Fruit fly (Drosophila melanogaster) whole organism, embryonic: ENCODE results near the gene CG10343.

ENCODE experiments used
- Bdp1 ChIP-seq: fragments of 200-800 bp; sonication (Bioruptor generic); optimal IDR thresholded peaks from 3 replicates; lab custom pipeline; 2016; ENCODE audit warnings: missing biosample characterization, missing genetic modification characterization
- CG10366 ChIP-seq: fragments of 200-800 bp; sonication (Bioruptor generic); IDR thresholded peaks from 2 replicates; pipeline ENCODE4 v1.3.6; 2022; ENCODE audit warnings: missing biosample characterization, missing genetic modification characterization
- CG10462 ChIP-seq: fragments of 200-800 bp; sonication (Bioruptor generic); optimal IDR thresholded peaks from 2 replicates; lab custom pipeline; 2016; ENCODE audit warnings: missing biosample characterization, missing genetic modification characterization
- CG10654 ChIP-seq: fragments of 200-800 bp; sonication (Bioruptor generic); optimal IDR thresholded peaks from 2 replicates; lab custom pipeline; 2016; ENCODE audit warnings: missing biosample characterization, missing genetic modification characterization
- CG10979 ChIP-seq: fragments of 200-800 bp; sonication (Bioruptor generic); optimal IDR thresholded peaks from 2 replicates; lab custom pipeline; 2018; ENCODE audit warnings: missing biosample characterization, mild to moderate bottlenecking, missing genetic modification characterization, moderate library complexity
- CG13624 ChIP-seq: fragments of 200-800 bp; sonication (Bioruptor generic); optimal IDR thresholded peaks from 2 replicates; lab custom pipeline; 2016; ENCODE audit warnings: missing biosample characterization, missing genetic modification characterization
- CG14710 ChIP-seq: fragments of 200-800 bp; sonication (Bioruptor generic); optimal IDR thresholded peaks from 3 replicates; lab custom pipeline; 2019; ENCODE audit warnings: missing biosample characterization, mild to moderate bottlenecking, missing genetic modification characterization, moderate library complexity
- CG1529 ChIP-seq: fragments of 200-800 bp; sonication (Bioruptor generic); optimal IDR thresholded peaks from 3 replicates; lab custom pipeline; 2018; ENCODE audit warnings: missing biosample characterization, missing genetic modification characterization
- CG15601 ChIP-seq: fragments of 200-800 bp; sonication (Bioruptor generic); optimal IDR thresholded peaks from 3 replicates; lab custom pipeline; 2019; ENCODE audit warnings: missing biosample characterization, mild to moderate bottlenecking, missing genetic modification characterization, moderate library complexity
- CG1603 ChIP-seq: fragments of 200-800 bp; sonication (Bioruptor generic); optimal IDR thresholded peaks from 2 replicates; lab custom pipeline; 2019; ENCODE audit warnings: missing biosample characterization, mild to moderate bottlenecking, missing genetic modification characterization, moderate library complexity
- CG16813 ChIP-seq: fragments of 200-800 bp; sonication (Bioruptor generic); IDR thresholded peaks from 3 replicates; pipeline ENCODE4 v1.3.6; 2022; ENCODE audit warnings: missing biosample characterization, missing genetic modification characterization; ENCODE audit not compliant: partially characterized antibody
- CG17361 ChIP-seq: fragments of 200-800 bp; sonication (Bioruptor generic); IDR thresholded peaks from 3 replicates; pipeline ENCODE4 v1.3.6; 2022; ENCODE audit warnings: missing biosample characterization, missing genetic modification characterization
- CG17912 ChIP-seq: fragments of 200-800 bp; sonication (Bioruptor generic); optimal IDR thresholded peaks from 2 replicates; lab custom pipeline; 2018; ENCODE audit warnings: missing biosample characterization, mild to moderate bottlenecking, missing genetic modification characterization
- CG1832 ChIP-seq: fragments of 200-800 bp; sonication (Bioruptor generic); optimal IDR thresholded peaks from 2 replicates; lab custom pipeline; 2017; ENCODE audit warnings: missing biosample characterization, mild to moderate bottlenecking, missing genetic modification characterization, inconsistent platforms
- CG18619 ChIP-seq: fragments of 200-800 bp; sonication (Bioruptor generic); optimal IDR thresholded peaks from 3 replicates; lab custom pipeline; 2017; ENCODE audit warnings: missing biosample characterization, mild to moderate bottlenecking, missing genetic modification characterization
- CG30431 ChIP-seq: fragments of 200-800 bp; sonication (Bioruptor generic); optimal IDR thresholded peaks from 2 replicates; lab custom pipeline; 2017; ENCODE audit warnings: missing biosample characterization, missing genetic modification characterization
- CG3065 ChIP-seq: fragments of 200-800 bp; sonication (Bioruptor generic); optimal IDR thresholded peaks from 2 replicates; lab custom pipeline; 2016; ENCODE audit warnings: missing biosample characterization, missing genetic modification characterization
- CG31388 ChIP-seq: fragments of 200-800 bp; sonication (Bioruptor generic); optimal IDR thresholded peaks from 2 replicates; lab custom pipeline; 2016; ENCODE audit warnings: missing biosample characterization, missing genetic modification characterization
- CG34376 ChIP-seq: fragments of 200-800 bp; sonication (Bioruptor generic); optimal IDR thresholded peaks from 2 replicates; lab custom pipeline; 2018; ENCODE audit warnings: missing biosample characterization, mild to moderate bottlenecking, missing genetic modification characterization
- CG3838 ChIP-seq: fragments of 200-800 bp; sonication (Bioruptor generic); optimal IDR thresholded peaks from 3 replicates; lab custom pipeline; 2016; ENCODE audit warnings: missing biosample characterization, missing genetic modification characterization
- CG43689 ChIP-seq: fragments of 200-800 bp; sonication (Bioruptor generic); IDR thresholded peaks from 2 replicates; pipeline ENCODE4 v1.3.6; 2022; ENCODE audit warnings: missing biosample characterization, missing genetic modification characterization
- CG4820 ChIP-seq: fragments of 200-800 bp; sonication (Bioruptor generic); optimal IDR thresholded peaks from 3 replicates; lab custom pipeline; 2016; ENCODE audit warnings: missing biosample characterization, missing genetic modification characterization
- CG7357 ChIP-seq: fragments of 200-800 bp; sonication (Bioruptor generic); IDR thresholded peaks from 3 replicates; pipeline ENCODE4 v1.3.6; 2022; ENCODE audit warnings: missing biosample characterization, missing genetic modification characterization
- CG7963 ChIP-seq: fragments of 200-800 bp; sonication (Bioruptor generic); IDR thresholded peaks from 3 replicates; pipeline ENCODE4 v1.3.6; 2022; ENCODE audit warnings: missing biosample characterization, missing genetic modification characterization; ENCODE audit not compliant: partially characterized antibody
- CG8290 ChIP-seq, 3 experiments: fragments of 200-800 bp; sonication (Bioruptor generic); optimal IDR thresholded peaks; 2 replicates each; lab custom pipeline; 2016 to 2019; ENCODE audit warnings: missing biosample characterization in 3 of 3, missing genetic modification characterization in 3 of 3, mild to moderate bottlenecking in 2 of 3, moderate library complexity in 1 of 3
- Doc2 ChIP-seq: fragments of 200-800 bp; sonication (Bioruptor generic); IDR thresholded peaks from 2 replicates; pipeline ENCODE4 v1.3.6; 2022; ENCODE audit warnings: missing biosample characterization, missing genetic modification characterization
- Dp ChIP-seq: fragments of 200-800 bp; sonication (Bioruptor generic); optimal IDR thresholded peaks from 2 replicates; lab custom pipeline; 2018; ENCODE audit warnings: missing biosample characterization, mild to moderate bottlenecking, missing genetic modification characterization, moderate library complexity
- Drgx ChIP-seq: fragments of 200-800 bp; sonication (Bioruptor generic); IDR thresholded peaks from 2 replicates; pipeline ENCODE4 v1.3.6; 2022; ENCODE audit warnings: missing biosample characterization, missing genetic modification characterization
- ERR ChIP-seq: fragments of 200-800 bp; sonication (Bioruptor generic); optimal IDR thresholded peaks from 2 replicates; lab custom pipeline; 2016; ENCODE audit warnings: missing biosample characterization, missing genetic modification characterization
- Ets97D ChIP-seq: fragments of 200-800 bp; sonication (Bioruptor generic); optimal IDR thresholded peaks from 3 replicates; lab custom pipeline; 2016; ENCODE audit warnings: missing biosample characterization, missing genetic modification characterization
- Gug ChIP-seq: fragments of 200-800 bp; sonication (Bioruptor generic); IDR thresholded peaks from 4 replicates; pipeline ENCODE4 v1.3.6; 2022; ENCODE audit warnings: missing biosample characterization, missing genetic modification characterization
- Max ChIP-seq: fragments of 200-800 bp; sonication (Bioruptor generic); optimal IDR thresholded peaks from 2 replicates; lab custom pipeline; 2016; ENCODE audit warnings: missing biosample characterization, mild to moderate bottlenecking, missing genetic modification characterization
- NFAT ChIP-seq: fragments of 200-800 bp; sonication (Bioruptor generic); IDR thresholded peaks from 2 replicates; pipeline ENCODE4 v1.3.6; 2022; ENCODE audit warnings: missing biosample characterization, missing genetic modification characterization
- Rx ChIP-seq: fragments of 200-800 bp; sonication (Bioruptor generic); IDR thresholded peaks from 2 replicates; pipeline ENCODE4 v1.3.6; 2022; ENCODE audit warnings: missing biosample characterization, missing genetic modification characterization
- Usf ChIP-seq: fragments of 200-800 bp; sonication (Bioruptor generic); optimal IDR thresholded peaks from 2 replicates; lab custom pipeline; 2017; ENCODE audit warnings: missing genotype, missing biosample characterization, missing genetic modification characterization
- abd-A ChIP-seq: fragments of 200-800 bp; sonication (Bioruptor generic); optimal IDR thresholded peaks from 3 replicates; lab custom pipeline; 2019; ENCODE audit warnings: missing biosample characterization, mild to moderate bottlenecking, missing genetic modification characterization, moderate library complexity
- ac ChIP-seq: fragments of 200-800 bp; sonication (Bioruptor generic); optimal IDR thresholded peaks from 3 replicates; lab custom pipeline; 2017; ENCODE audit warnings: missing biosample characterization, mild to moderate bottlenecking, missing genetic modification characterization
- bcd ChIP-seq: fragments of 200-800 bp; sonication (Bioruptor generic); optimal IDR thresholded peaks from 2 replicates; lab custom pipeline; 2017; ENCODE audit warnings: missing biosample characterization, mild to moderate bottlenecking, missing genetic modification characterization
- cg ChIP-seq: fragments of 200-800 bp; sonication (Bioruptor generic); optimal IDR thresholded peaks from 3 replicates; lab custom pipeline; 2019; ENCODE audit warnings: missing biosample characterization, mild to moderate bottlenecking, missing genetic modification characterization, moderate library complexity
- corto ChIP-seq: fragments of 200-800 bp; sonication (Bioruptor generic); optimal IDR thresholded peaks from 2 replicates; lab custom pipeline; 2016; ENCODE audit warnings: missing biosample characterization, mild to moderate bottlenecking, missing genetic modification characterization, moderate library complexity
- croc ChIP-seq: fragments of 200-800 bp; sonication (Bioruptor generic); conservative IDR thresholded peaks from 3 replicates; pipeline ENCODE4 v1.3.6; 2022; ENCODE audit warnings: missing biosample characterization, missing genetic modification characterization
- ftz-f1 ChIP-seq: fragments of 200-800 bp; sonication (Bioruptor generic); optimal IDR thresholded peaks from 2 replicates; lab custom pipeline; 2016; ENCODE audit warnings: missing biosample characterization, missing genetic modification characterization
- hbn ChIP-seq: fragments of 200-800 bp; sonication (Bioruptor generic); IDR thresholded peaks from 2 replicates; pipeline ENCODE4 v1.3.6; 2022; ENCODE audit warnings: missing biosample characterization, missing genetic modification characterization; ENCODE audit not compliant: partially characterized antibody
- ind ChIP-seq: fragments of 200-800 bp; sonication (Bioruptor generic); optimal IDR thresholded peaks from 3 replicates; lab custom pipeline; 2016; ENCODE audit warnings: missing biosample characterization, missing genetic modification characterization
- kni ChIP-seq: fragments of 200-800 bp; sonication (Bioruptor generic); optimal IDR thresholded peaks from 3 replicates; lab custom pipeline; 2017; ENCODE audit warnings: mild to moderate bottlenecking, missing biosample characterization, missing genetic modification reagents, missing genetic modification characterization
- sens-2 ChIP-seq: fragments of 200-800 bp; sonication (Bioruptor generic); IDR thresholded peaks from 2 replicates; pipeline ENCODE4 v1.3.6; 2022; ENCODE audit warnings: missing biosample characterization, missing genetic modification characterization
- shn ChIP-seq: fragments of 200-800 bp; sonication (Bioruptor generic); optimal IDR thresholded peaks from 3 replicates; lab custom pipeline; 2016; ENCODE audit warnings: missing biosample characterization, missing genetic modification characterization
- sug ChIP-seq: fragments of 200-800 bp; optimal IDR thresholded peaks from 2 replicates; lab custom pipeline; 2019; ENCODE audit warnings: missing biosample characterization, mild to moderate bottlenecking, missing genetic modification characterization, moderate library complexity
- ttk ChIP-seq: fragments of 200-800 bp; sonication (Bioruptor generic); IDR thresholded peaks from 2 replicates; pipeline ENCODE4 v2.1.2; 2022; ENCODE audit warnings: missing biosample characterization, missing genetic modification characterization

CG10343 gene

dm6 chr2L:18708239-18708891 lies 5.1 kb downstream of the CG10343 start, which contains the start of the genes Faf2 and Grip71 (continued):
- TF ChIP-seq ind (GFP tag; lab: Kevin White, UChicago): peak; percentile 95
- peak; percentile 51; the same call in 2 of the 3 replicates for TF ChIP-seq CG16813 (GFP tag; lab: Robert Waterston, UW)
- peak; percentile 74 for TF ChIP-seq CG3065
- TF ChIP-seq Usf (GFP tag; lab: Kevin White, UChicago): peak; percentile 87
- TF ChIP-seq CG4820 (GFP tag; lab: Kevin White, UChicago): peak; percentile 88
- TF ChIP-seq ftz-f1: peak; percentile 59
- TF ChIP-seq croc (GFP tag; lab: Robert Waterston, UW): peak; percentile 91
- TF ChIP-seq corto (GFP tag; lab: Kevin White, UChicago): peak; percentile 65
- peak; percentile 94 for TF ChIP-seq CG30431
- no peak for TF ChIP-seq CG7963
- TF ChIP-seq Dp (GFP tag; lab: Kevin White, UChicago): peak; percentile 79
- peak; percentile 79 for TF ChIP-seq Max (GFP tag; lab: Kevin White, UChicago)
- TF ChIP-seq bcd (GFP tag; lab: Kevin White, UChicago): peak; percentile 94
- peak; percentile 67 for TF ChIP-seq CG10462 (GFP tag; lab: Kevin White, UChicago)
- TF ChIP-seq CG1603 (tag; lab: Kevin White, UChicago): peak; percentile 88
- peak; percentile 96 for TF ChIP-seq ttk (GFP tag; lab: Robert Waterston, UW)
- peak; percentile 90 for TF ChIP-seq NFAT (GFP tag; lab: Robert Waterston, UW)
- peak; percentile 80 for TF ChIP-seq CG10979 (tag; lab: Kevin White, UChicago)
- peak; percentile 62 for TF ChIP-seq CG17912 (GFP tag; lab: Kevin White, UChicago)
- TF ChIP-seq Bdp1 (GFP tag; lab: Kevin White, UChicago): peak; percentile 81
- peak; percentile 90 for TF ChIP-seq Doc2 (GFP tag; lab: Robert Waterston, UW)
- peak; percentile 75 for TF ChIP-seq CG13624 (GFP tag; lab: Kevin White, UChicago)
- peak; percentile 37 for TF ChIP-seq ERR (GFP tag; lab: Kevin White, UChicago)
- peak; percentile 79 for TF ChIP-seq CG8290 (GFP tag; optimal IDR thresholded peaks at IDR 0.05; lab: Kevin White, UChicago)
- peak; percentile 15 to 72 for TF ChIP-seq CG8290 (tag; optimal IDR thresholded peaks at IDR 0.05; lab: Kevin White, UChicago)
- TF ChIP-seq ac (GFP tag; lab: Kevin White, UChicago): peak; percentile 30
- TF ChIP-seq CG18619 (GFP tag; lab: Kevin White, UChicago): peak; percentile 82
- peak; percentile 93 for TF ChIP-seq Rx (GFP tag; lab: Robert Waterston, UW)
- peak; percentile 85 for TF ChIP-seq Drgx (GFP tag; lab: Robert Waterston, UW)
- peak; percentile 96 for TF ChIP-seq CG14710 (tag; lab: Kevin White, UChicago)
- TF ChIP-seq CG31388: peak; percentile 88
- TF ChIP-seq Gug (GFP tag; lab: Robert Waterston, UW): peak; percentile 97
- TF ChIP-seq cg (GFP tag; lab: Kevin White, UChicago): peak; percentile 89
- peak; percentile 100 for TF ChIP-seq CG7357
- TF ChIP-seq CG10654 (GFP tag; lab: Kevin White, UChicago): peak; percentile 92
- no peak for TF ChIP-seq CG34376 (GFP tag; lab: Kevin White, UChicago)
- TF ChIP-seq CG1832 (GFP tag; lab: Kevin White, UChicago): no peak
- peak; percentile 87 for TF ChIP-seq sug (tag; lab: Kevin White, UChicago)
- peak; percentile 84 for TF ChIP-seq CG15601 (tag; lab: Kevin White, UChicago)
- peak; percentile 86 for TF ChIP-seq sens-2 (GFP tag; lab: Robert Waterston, UW)
- TF ChIP-seq abd-A (tag; lab: Kevin White, UChicago): no peak
- TF ChIP-seq CG10366 (GFP tag; lab: Robert Waterston, UW): peak; percentile 94
- peak; percentile 32; the same call in 1 of the 2 replicates for TF ChIP-seq hbn (GFP tag; lab: Robert Waterston, UW)
- TF ChIP-seq CG17361 (GFP tag; lab: Robert Waterston, UW): peak; percentile 95
- TF ChIP-seq Ets97D (GFP tag; lab: Kevin White, UChicago): peak; percentile 91
- TF ChIP-seq kni: no peak
- peak; percentile 58 for TF ChIP-seq CG1529
- peak; percentile 74 for TF ChIP-seq CG43689 (GFP tag; lab: Robert Waterston, UW)
- peak; percentile 78 for TF ChIP-seq shn (GFP tag; lab: Kevin White, UChicago)
- peak; percentile 71 for TF ChIP-seq CG3838 (GFP tag; lab: Kevin White, UChicago)
